Fruit fly (Drosophila melanogaster): ENCODE results near the gene CG33722.

The CG33722 gene

dm6 chr3R:8233864-8234263 lies 10.0 kb upstream of the CG33722 start (continued):
- TF ChIP-seq Kr (GFP tag; optimal IDR thresholded peaks at IDR 0.05) (no peak), jigr1 (GFP tag; IDR thresholded peaks at IDR 0.05) (no peak), Hmr (GFP tag; optimal IDR thresholded peaks at IDR 0.05) (no peak), sna (GFP tag; IDR thresholded peaks at IDR 0.05; ENCODE audit: partially characterized antibody) (no peak), NC2α (GFP tag; optimal IDR thresholded peaks at IDR 0.05) (no peak), CG13287 (GFP tag; IDR thresholded peaks at IDR 0.05; ENCODE audit: partially characterized antibody) (no peak), tgo (GFP tag; IDR thresholded peaks at IDR 0.05) (no peak; the same call in 2 of the 3 replicates), knrl (GFP tag; IDR thresholded peaks at IDR 0.05; ENCODE audit: partially characterized antibody) (no peak), CG9797 (GFP tag; optimal IDR thresholded peaks at IDR 0.05) (no peak), Atf3 (GFP tag; optimal IDR thresholded peaks at IDR 0.05) (no peak), CG14710 (tag; optimal IDR thresholded peaks at IDR 0.05) (no peak), CG18619 (GFP tag; optimal IDR thresholded peaks at IDR 0.05) (no peak), yki (optimal IDR thresholded peaks at IDR 0.05) (no peak), bowl (GFP tag; IDR thresholded peaks at IDR 0.05) (no peak), CG12071 (GFP tag; optimal IDR thresholded peaks at IDR 0.05) (no peak), pum (GFP tag; optimal IDR thresholded peaks at IDR 0.05) (no peak), tap (tag; optimal IDR thresholded peaks at IDR 0.05) (no peak), kah (GFP tag; optimal IDR thresholded peaks at IDR 0.05) (no peak), Dref (GFP tag; IDR thresholded peaks at IDR 0.05) (no peak), Dp (GFP tag; optimal IDR thresholded peaks at IDR 0.05) (no peak), CG15269 (tag; optimal IDR thresholded peaks at IDR 0.05) (no peak), amos (GFP tag; IDR thresholded peaks at IDR 0.05; ENCODE audit: partially characterized antibody) (no peak), shn (GFP tag; optimal IDR thresholded peaks at IDR 0.05) (no peak), CG2116 (GFP tag; optimal IDR thresholded peaks at IDR 0.05) (no peak), ci (GFP tag; IDR thresholded peaks at IDR 0.05) (0 out of 3 replicates have a peak, but pooled peaks have one; percentile 64), CG2202 (tag; optimal IDR thresholded peaks at IDR 0.05) (no peak), kni (GFP tag; optimal IDR thresholded peaks at IDR 0.05) (no peak), insv (GFP tag; optimal IDR thresholded peaks at IDR 0.05) (no peak), stwl (tag; optimal IDR thresholded peaks at IDR 0.05) (no peak), br (optimal IDR thresholded peaks at IDR 0.05) (no peak), PHDP (tag; optimal IDR thresholded peaks at IDR 0.05) (peak; percentile 13), trem (tag; optimal IDR thresholded peaks at IDR 0.05) (no peak), dpn (GFP tag; optimal IDR thresholded peaks at IDR 0.05) (peak in 1 of 2 experiments; percentile 16), Nf-YC (tag; optimal IDR thresholded peaks at IDR 0.05) (no peak), sens (GFP tag) (peak; percentile 87), CG15696 (tag; optimal IDR thresholded peaks at IDR 0.05) (peak; percentile 1), CG7372 (GFP tag; IDR thresholded peaks at IDR 0.05) (no peak), CG10543 (GFP tag; optimal IDR thresholded peaks at IDR 0.05) (no peak), cato (GFP tag; optimal IDR thresholded peaks at IDR 0.05; ENCODE audit: borderline replicate concordance) (no peak), Hr3 (GFP tag; optimal IDR thresholded peaks at IDR 0.05) (peak; percentile 7), CG2199 (GFP tag; IDR thresholded peaks at IDR 0.05) (no peak), CG12155 (GFP tag; optimal IDR thresholded peaks at IDR 0.05) (no peak), Ets65A (GFP tag) (peak; percentile 55), dimm (GFP tag; IDR thresholded peaks at IDR 0.05) (no peak), CG10959 (GFP tag; IDR thresholded peaks at IDR 0.05) (no peak), fu2 (GFP tag; optimal IDR thresholded peaks at IDR 0.05) (no peak), Usf (GFP tag; optimal IDR thresholded peaks at IDR 0.05) (no peak), CG9437 (GFP tag; optimal IDR thresholded peaks at IDR 0.05) (no peak), Bteb2 (GFP tag; optimal IDR thresholded peaks at IDR 0.05) (no peak), Sox100B (GFP tag; optimal IDR thresholded peaks at IDR 0.05) (no peak), btn (GFP tag; optimal IDR thresholded peaks at IDR 0.05) (no peak), crp (GFP tag; optimal IDR thresholded peaks at IDR 0.05) (no peak)
